Worm (Caenorhabditis elegans) whole organism, young adult: ENCODE data around the gene ncx-9.

ENCODE experiments used
- F23B12.7 ChIP-seq: sonication (generic microtip); optimal IDR thresholded peaks from 2 replicates; lab custom pipeline; 2017; ENCODE audit warnings: missing genetic modification characterization, mild to moderate bottlenecking, missing compliant biosample characterization, antibody characterized with exemption, moderate library complexity; ENCODE audit not compliant: insufficient read depth
- Y53G8AR.9 ChIP-seq: fragments of 200-800 bp; sonication (Bioruptor generic); conservative IDR thresholded peaks from 2 replicates; pipeline ENCODE4 v1.3.6; 2022; ENCODE audit warnings: missing genetic modification reagents, missing genetic modification characterization, missing compliant biosample characterization
- ama-1 ChIP-seq, 3 experiments: fragments of 150-350 bp in 1 of 3; sonication (generic microtip) in 2 of 3; optimal IDR thresholded peaks; 2 replicates each; lab custom pipeline; 2014 to 2018; ENCODE audit warnings: missing biosample characterization in 2 of 3, missing genetic modification characterization in 2 of 3, missing genetic modification reagents in 2 of 3
- ccch-3 ChIP-seq: fragments of 200-800 bp; sonication (Bioruptor generic); optimal IDR thresholded peaks from 2 replicates; lab custom pipeline; 2018; ENCODE audit warnings: mild to moderate bottlenecking, missing genetic modification characterization, missing compliant biosample characterization
- cebp-2 ChIP-seq: fragments of 200-800 bp; sonication (Bioruptor generic); IDR thresholded peaks from 2 replicates; pipeline ENCODE4 v1.3.6; 2022; ENCODE audit warnings: missing genetic modification characterization, missing compliant biosample characterization
- ceh-58 ChIP-seq: fragments of 200-800 bp; sonication (Bioruptor generic); IDR thresholded peaks from 2 replicates; pipeline ENCODE4 v1.3.6; 2022; ENCODE audit warnings: missing genetic modification characterization, missing compliant biosample characterization
- dox-1 ChIP-seq: fragments of 200-800 bp; sonication (Bioruptor generic); IDR thresholded peaks from 2 replicates; pipeline ENCODE4 v1.3.6; 2022; ENCODE audit warnings: missing genetic modification reagents, missing genetic modification characterization, missing compliant biosample characterization
- efl-1 ChIP-seq: fragments of 150-350 bp; optimal IDR thresholded peaks from 2 replicates; lab custom pipeline; 2014; ENCODE audit warnings: missing biosample characterization, missing genetic modification reagents, missing genetic modification characterization
- sea-2 ChIP-seq: fragments of 200-800 bp; sonication (Bioruptor generic); IDR thresholded peaks from 2 replicates; pipeline ENCODE4 v1.3.6; 2022; ENCODE audit warnings: missing genetic modification characterization, missing compliant biosample characterization
- snpc-1.3 ChIP-seq: sonication (generic microtip); optimal IDR thresholded peaks from 2 replicates; lab custom pipeline; 2017; ENCODE audit warnings: missing genetic modification characterization, mild to moderate bottlenecking, missing compliant biosample characterization, antibody characterized with exemption, moderate library complexity, missing genotype, missing genetic modification reagents; ENCODE audit not compliant: insufficient read depth
- ztf-25 ChIP-seq: fragments of 200-800 bp; sonication (Bioruptor generic); IDR thresholded peaks from 2 replicates; pipeline ENCODE4 v1.3.6; 2022; ENCODE audit warnings: missing genetic modification reagents, missing genetic modification characterization, missing compliant biosample characterization

ce11 chrV:4963606-4964005, 31.4 kb downstream of the ncx-9 start:
- TF ChIP-seq snpc-1.3 (no peak), ama-1 (optimal IDR thresholded peaks at IDR 0.05; lab: Kevin White, UChicago) (no peak), ama-1 (GFP tag; optimal IDR thresholded peaks at IDR 0.05; lab: Kevin White, UChicago) (no peak), ccch-3 (GFP tag; lab: Kevin White, UChicago) (no peak), dox-1 (no peak), sea-2 (no peak), F23B12.7 (tag; lab: Kevin White, UChicago) (no peak), Y53G8AR.9 (GFP tag; lab: Robert Waterston, UW) (no peak), ztf-25 (GFP tag; lab: Robert Waterston, UW) (no peak), efl-1 (GFP tag; lab: Kevin White, UChicago) (peak; percentile 52), ceh-58 (GFP tag; lab: Robert Waterston, UW) (no peak), cebp-2 (GFP tag; lab: Robert Waterston, UW) (no peak)
